6 worm cellular contexts compared by ENCODE assay signal in genomic region chrII:9108443-9108842, ce11.
TF ChIP-seq lines count a peak whose summit lies in the region.

Gene dnj-23, minus strand, starts transcription at chrII:9108600.

TF ChIP-seq in whole organism, L1 larva, 84 proteins besides CTCF, POLR2A, EP300 and RAD21 (continues in another document):
- TF ChIP-seq isw-1 (GFP tag; IDR thresholded peaks at IDR 0.05; lab: Robert Waterston, UW) (no peak), unc-86 (tag; optimal IDR thresholded peaks at IDR 0.05; lab: Kevin White, UChicago) (no peak), snu-23 (GFP tag; optimal IDR thresholded peaks at IDR 0.05; lab: Kevin White, UChicago) (peak; percentile 8), mef-2 (tag; optimal IDR thresholded peaks at IDR 0.05; lab: Kevin White, UChicago) (no peak), nhr-47 (tag; optimal IDR thresholded peaks at IDR 0.05; lab: Kevin White, UChicago) (peak; percentile 5), dpl-1 (GFP tag; optimal IDR thresholded peaks at IDR 0.05; lab: Kevin White, UChicago) (peak; percentile 68 to 87 (median 83)), lir-3 (tag; optimal IDR thresholded peaks at IDR 0.05; lab: Kevin White, UChicago; ENCODE audit: poor library complexity) (no peak), fkh-8 (tag; optimal IDR thresholded peaks at IDR 0.05; lab: Kevin White, UChicago) (no peak), mep-1 (tag; optimal IDR thresholded peaks at IDR 0.05; lab: Kevin White, UChicago) (peak; percentile 35), nhr-84 (tag; optimal IDR thresholded peaks at IDR 0.05; lab: Kevin White, UChicago) (no peak), efl-3 (GFP tag; optimal IDR thresholded peaks at IDR 0.05; lab: Kevin White, UChicago) (no peak), nhr-12 (tag; optimal IDR thresholded peaks at IDR 0.05; lab: Kevin White, UChicago) (no peak), jun-1 (tag; optimal IDR thresholded peaks at IDR 0.05; lab: Kevin White, UChicago) (no peak), nhr-85 (tag; lab: Kevin White, UChicago) (no peak), nhr-20 (tag; optimal IDR thresholded peaks at IDR 0.05; lab: Kevin White, UChicago) (peak; percentile 42)

TF ChIP-seq in whole organism, L2 larva, 48 proteins besides CTCF, POLR2A, EP300 and RAD21:
- TF ChIP-seq R02D3.7 (tag; optimal IDR thresholded peaks at IDR 0.05; lab: Kevin White, UChicago) (no peak), C34F6.9 (tag; optimal IDR thresholded peaks at IDR 0.05; lab: Kevin White, UChicago) (peak; percentile 47), nhr-10 (tag; optimal IDR thresholded peaks at IDR 0.05; lab: Kevin White, UChicago) (no peak), ceh-82 (tag; optimal IDR thresholded peaks at IDR 0.05; lab: Kevin White, UChicago) (no peak), lsy-2 (tag; optimal IDR thresholded peaks at IDR 0.05; lab: Kevin White, UChicago) (peak in 1 of 2 experiments; percentile 41), gmeb-1 (tag; optimal IDR thresholded peaks at IDR 0.05; lab: Kevin White, UChicago) (peak; percentile 79), crh-2 (tag; optimal IDR thresholded peaks at IDR 0.05; lab: Kevin White, UChicago) (peak; percentile 22), unc-55 (GFP tag; optimal IDR thresholded peaks at IDR 0.05; lab: Kevin White, UChicago) (peak; percentile 63), nhr-129 (tag; optimal IDR thresholded peaks at IDR 0.05; lab: Kevin White, UChicago) (peak; percentile 25), fos-1 (tag; optimal IDR thresholded peaks at IDR 0.05; lab: Kevin White, UChicago) (peak; percentile 1)

TF ChIP-seq in whole organism, L3 larva, 47 proteins besides CTCF, POLR2A, EP300 and RAD21:
- TF ChIP-seq nfya-1 (tag; optimal IDR thresholded peaks at IDR 0.05; lab: Kevin White, UChicago; ENCODE audit: insufficient read depth) = peak; percentile 50
- TF ChIP-seq lin-15B (tag; optimal IDR thresholded peaks at IDR 0.05; lab: Kevin White, UChicago) = peak; percentile 35
- TF ChIP-seq eor-1 (tag; optimal IDR thresholded peaks at IDR 0.05; lab: Kevin White, UChicago) = no peak
- TF ChIP-seq mdl-1 (tag; optimal IDR thresholded peaks at IDR 0.05; lab: Kevin White, UChicago) = no peak
- no peak for TF ChIP-seq egl-5 (tag; optimal IDR thresholded peaks at IDR 0.05; lab: Kevin White, UChicago)
- peak; percentile 45 for TF ChIP-seq pha-4 (tag; optimal IDR thresholded peaks at IDR 0.05; lab: Kevin White, UChicago)
- TF ChIP-seq elt-2 (tag; optimal IDR thresholded peaks at IDR 0.05; lab: Kevin White, UChicago) = no peak
- no peak for TF ChIP-seq jun-1 (tag; optimal IDR thresholded peaks at IDR 0.05; lab: Kevin White, UChicago)
- peak; percentile 28 for TF ChIP-seq skn-1 (tag; optimal IDR thresholded peaks at IDR 0.05; lab: Kevin White, UChicago)
- no peak for TF ChIP-seq mml-1 (tag; optimal IDR thresholded peaks at IDR 0.05; lab: Kevin White, UChicago)
- TF ChIP-seq lin-39 (tag; optimal IDR thresholded peaks at IDR 0.05; lab: Kevin White, UChicago) = peak; percentile 15
- TF ChIP-seq nhr-25 (tag; optimal IDR thresholded peaks at IDR 0.05; lab: Kevin White, UChicago) = peak; percentile 16
- TF ChIP-seq nhr-77 (tag; optimal IDR thresholded peaks at IDR 0.05; lab: Kevin White, UChicago) = no peak

TF ChIP-seq in whole organism, L4 larva, 104 proteins besides CTCF, POLR2A, EP300 and RAD21 (continues in another document):
- TF ChIP-seq hlh-30 (tag; optimal IDR thresholded peaks at IDR 0.05; lab: Kevin White, UChicago; ENCODE audit: insufficient read depth) = peak; percentile 49
- TF ChIP-seq hmg-1.1 (GFP tag; IDR thresholded peaks at IDR 0.05; lab: Robert Waterston, UW) = no peak
- TF ChIP-seq Y105C5A.15 (GFP tag; IDR thresholded peaks at IDR 0.05; lab: Robert Waterston, UW) = no peak
- peak; percentile 7 for TF ChIP-seq mes-2 (tag; optimal IDR thresholded peaks at IDR 0.05; lab: Kevin White, UChicago; ENCODE audit: poor library complexity, severe bottlenecking)
- TF ChIP-seq ceh-82 (tag; optimal IDR thresholded peaks at IDR 0.05; lab: Kevin White, UChicago) = no peak
- TF ChIP-seq ZK337.2 (GFP tag; IDR thresholded peaks at IDR 0.05; lab: Robert Waterston, UW) = no peak
- no peak for TF ChIP-seq arid-1 (GFP tag; conservative IDR thresholded peaks at IDR 0.05; lab: Robert Waterston, UW)
- no peak for TF ChIP-seq ZK546.5 (tag; optimal IDR thresholded peaks at IDR 0.05; lab: Kevin White, UChicago)
- TF ChIP-seq F44E2.7 (GFP tag; IDR thresholded peaks at IDR 0.05; lab: Robert Waterston, UW) = no peak
- peak; percentile 85 for TF ChIP-seq aha-1 (tag; lab: Kevin White, UChicago)
- peak in 1 of 2 experiments; percentile 36 for TF ChIP-seq lsy-2 (tag; optimal IDR thresholded peaks at IDR 0.05; lab: Kevin White, UChicago)
- TF ChIP-seq mdl-1 (tag; optimal IDR thresholded peaks at IDR 0.05; lab: Kevin White, UChicago) = no peak
- TF ChIP-seq ces-1 (GFP tag; optimal IDR thresholded peaks at IDR 0.05; lab: Kevin White, UChicago) = no peak
- TF ChIP-seq mxl-3 (GFP tag; optimal IDR thresholded peaks at IDR 0.05; lab: Kevin White, UChicago) = no peak
- TF ChIP-seq lir-3 (tag; optimal IDR thresholded peaks at IDR 0.05; lab: Kevin White, UChicago) = no peak
- no peak for TF ChIP-seq nhr-25 (tag; optimal IDR thresholded peaks at IDR 0.05; lab: Kevin White, UChicago; ENCODE audit: borderline replicate concordance, insufficient read depth)
- TF ChIP-seq ctbp-1 (GFP tag; IDR thresholded peaks at IDR 0.05; lab: Robert Waterston, UW) = no peak
- TF ChIP-seq lin-13 (GFP tag; optimal IDR thresholded peaks at IDR 0.05; lab: Kevin White, UChicago) = no peak
- TF ChIP-seq unc-62 (GFP tag; optimal IDR thresholded peaks at IDR 0.05 in 1 of 2; lab: Kevin White, UChicago) = no peak
- TF ChIP-seq unc-62 (tag; optimal IDR thresholded peaks at IDR 0.05; lab: Kevin White, UChicago) = no peak

TF ChIP-seq in whole organism, mixed stage, embryonic, 35 proteins besides CTCF, POLR2A, EP300 and RAD21:
- TF ChIP-seq ces-1 (GFP tag; optimal IDR thresholded peaks at IDR 0.05; lab: Kevin White, UChicago) = peak; percentile 6
- no peak for TF ChIP-seq nhr-237 (tag; optimal IDR thresholded peaks at IDR 0.05; lab: Kevin White, UChicago)
- TF ChIP-seq mls-2 (tag; optimal IDR thresholded peaks at IDR 0.05; lab: Kevin White, UChicago) = no peak

TF ChIP-seq in whole organism, young adult, 124 proteins besides CTCF, POLR2A, EP300 and RAD21:
- no peak for TF ChIP-seq F49E8.2 (tag; optimal IDR thresholded peaks at IDR 0.05; lab: Kevin White, UChicago; ENCODE audit: insufficient read depth)
- no peak for TF ChIP-seq hmg-20 (GFP tag; IDR thresholded peaks at IDR 0.05; lab: Robert Waterston, UW)
- no peak for TF ChIP-seq ztf-25 (GFP tag; IDR thresholded peaks at IDR 0.05; lab: Robert Waterston, UW)
- TF ChIP-seq ceh-79 (tag; optimal IDR thresholded peaks at IDR 0.05; lab: Kevin White, UChicago) = no peak
- peak in 1 of 3 experiments; percentile 38 for TF ChIP-seq lin-35 (GFP tag; optimal IDR thresholded peaks at IDR 0.05; lab: Kevin White, UChicago)
- TF ChIP-seq D2030.7 (GFP tag; IDR thresholded peaks at IDR 0.05; lab: Robert Waterston, UW) = no peak
- TF ChIP-seq C06A6.2 (GFP tag; conservative IDR thresholded peaks at IDR 0.05; lab: Robert Waterston, UW) = no peak
- no peak for TF ChIP-seq ccch-3 (GFP tag; optimal IDR thresholded peaks at IDR 0.05; lab: Kevin White, UChicago)
- no peak for TF ChIP-seq ets-4 (GFP tag; optimal IDR thresholded peaks at IDR 0.05; lab: Kevin White, UChicago)
- TF ChIP-seq efl-1 (GFP tag; optimal IDR thresholded peaks at IDR 0.05; lab: Kevin White, UChicago) = peak; percentile 53
- no peak for TF ChIP-seq athp-1 (tag; optimal IDR thresholded peaks at IDR 0.05; lab: Kevin White, UChicago)
- TF ChIP-seq F39B2.1 (GFP tag; IDR thresholded peaks at IDR 0.05; lab: Robert Waterston, UW) = no peak
- TF ChIP-seq mxl-1 (tag; optimal IDR thresholded peaks at IDR 0.05; lab: Kevin White, UChicago) = no peak
- TF ChIP-seq madf-3 (GFP tag; IDR thresholded peaks at IDR 0.05; lab: Robert Waterston, UW) = no peak
- no peak for TF ChIP-seq lir-1 (GFP tag; conservative IDR thresholded peaks at IDR 0.05; lab: Robert Waterston, UW)
- peak; percentile 51; the same call in 1 of the 2 replicates for TF ChIP-seq cebp-1 (GFP tag; IDR thresholded peaks at IDR 0.05; lab: Robert Waterston, UW)
- peak; percentile 69 for TF ChIP-seq cebp-1 (tag; optimal IDR thresholded peaks at IDR 0.05; lab: Kevin White, UChicago)
- TF ChIP-seq lin-54 (GFP tag; optimal IDR thresholded peaks at IDR 0.05; lab: Kevin White, UChicago) = peak; percentile 6
- TF ChIP-seq ekl-4 (GFP tag; IDR thresholded peaks at IDR 0.05; lab: Robert Waterston, UW) = no peak
- no peak for TF ChIP-seq F57A8.1 (GFP tag; optimal IDR thresholded peaks at IDR 0.05; lab: Kevin White, UChicago)
- TF ChIP-seq ztf-26 (tag; optimal IDR thresholded peaks at IDR 0.05; lab: Kevin White, UChicago) = no peak
- no peak for TF ChIP-seq Y53G8AR.9 (GFP tag; conservative IDR thresholded peaks at IDR 0.05; lab: Robert Waterston, UW)
- no peak for TF ChIP-seq Y67H2A.10 (GFP tag; conservative IDR thresholded peaks at IDR 0.05; lab: Robert Waterston, UW)
- TF ChIP-seq pha-4 (tag; optimal IDR thresholded peaks at IDR 0.05; lab: Kevin White, UChicago) = peak; percentile 5
- no peak for TF ChIP-seq B0336.3 (GFP tag; IDR thresholded peaks at IDR 0.05; lab: Robert Waterston, UW)
- TF ChIP-seq T26A5.8 (tag; optimal IDR thresholded peaks at IDR 0.05; lab: Kevin White, UChicago) = no peak
